Fruit fly (Drosophila melanogaster) whole organism, embryonic: Measurements from ENCODE around the gene CG6163.

ENCODE experiments used
- Bteb2 ChIP-seq: fragments of 200-800 bp; sonication (Bioruptor generic); optimal IDR thresholded peaks from 2 replicates; lab custom pipeline; 2016; ENCODE audit warnings: missing biosample characterization, missing genetic modification characterization
- CG11398 ChIP-seq: fragments of 200-800 bp; sonication (Bioruptor generic); optimal IDR thresholded peaks from 2 replicates; lab custom pipeline; 2016; ENCODE audit warnings: missing biosample characterization, missing genetic modification characterization
- CG1233 ChIP-seq: fragments of 200-800 bp; sonication (Bioruptor generic); optimal IDR thresholded peaks from 4 replicates; lab custom pipeline; 2018; ENCODE audit warnings: missing biosample characterization, mild to moderate bottlenecking, missing genetic modification characterization
- CG13296 ChIP-seq: fragments of 200-800 bp; sonication (Bioruptor generic); optimal IDR thresholded peaks from 3 replicates; lab custom pipeline; 2018; ENCODE audit warnings: missing biosample characterization, mild to moderate bottlenecking, missing genetic modification characterization
- CG14441 ChIP-seq: fragments of 200-800 bp; sonication (Bioruptor generic); IDR thresholded peaks from 2 replicates; pipeline ENCODE4 v1.3.6; 2022; ENCODE audit warnings: missing biosample characterization, missing genetic modification characterization
- CG17568 ChIP-seq: fragments of 200-800 bp; sonication (Bioruptor generic); optimal IDR thresholded peaks from 2 replicates; lab custom pipeline; 2018; ENCODE audit warnings: missing biosample characterization, mild to moderate bottlenecking, missing genetic modification characterization, moderate library complexity
- CG18011 ChIP-seq: fragments of 200-800 bp; sonication (Bioruptor generic); optimal IDR thresholded peaks from 2 replicates; lab custom pipeline; 2017; ENCODE audit warnings: missing biosample characterization, missing genetic modification characterization, mild to moderate bottlenecking, moderate library complexity, missing genotype
- CG18599 ChIP-seq: fragments of 200-800 bp; sonication (Bioruptor generic); optimal IDR thresholded peaks from 3 replicates; lab custom pipeline; 2017; ENCODE audit warnings: missing biosample characterization, missing genetic modification characterization, mild to moderate bottlenecking, moderate library complexity, missing genetic modification reagents
- CG18764 ChIP-seq: fragments of 200-800 bp; sonication (Bioruptor generic); optimal IDR thresholded peaks from 3 replicates; lab custom pipeline; 2016; ENCODE audit warnings: missing biosample characterization, missing genetic modification characterization
- CG3847 ChIP-seq: fragments of 200-800 bp; sonication (Bioruptor generic); IDR thresholded peaks from 2 replicates; pipeline ENCODE4 v1.3.6; 2022; ENCODE audit warnings: missing biosample characterization, missing genetic modification characterization
- CG4820 ChIP-seq: fragments of 200-800 bp; sonication (Bioruptor generic); optimal IDR thresholded peaks from 3 replicates; lab custom pipeline; 2016; ENCODE audit warnings: missing biosample characterization, missing genetic modification characterization
- CG6791 ChIP-seq: fragments of 200-800 bp; sonication (Bioruptor generic); IDR thresholded peaks from 3 replicates; pipeline ENCODE4 v1.3.6; 2022; ENCODE audit warnings: missing biosample characterization, missing genetic modification characterization; ENCODE audit not compliant: partially characterized antibody
- CG6813 ChIP-seq: fragments of 200-800 bp; sonication (Bioruptor generic); optimal IDR thresholded peaks from 2 replicates; lab custom pipeline; 2017; ENCODE audit warnings: missing biosample characterization, missing genetic modification characterization, mild to moderate bottlenecking, moderate library complexity, missing genetic modification reagents
- CG9876 ChIP-seq: fragments of 200-800 bp; sonication (Bioruptor generic); optimal IDR thresholded peaks from 2 replicates; lab custom pipeline; 2016; ENCODE audit warnings: missing biosample characterization, missing genetic modification characterization
- CHES-1-like ChIP-seq: fragments of 200-800 bp; sonication (Bioruptor generic); optimal IDR thresholded peaks from 2 replicates; lab custom pipeline; 2016; ENCODE audit warnings: missing biosample characterization, missing genetic modification characterization
- CTCF ChIP-seq: fragments of 200-800 bp; sonication (Bioruptor generic); optimal IDR thresholded peaks from 2 replicates; lab custom pipeline; 2017; ENCODE audit warnings: missing biosample characterization, mild to moderate bottlenecking, missing genetic modification characterization, moderate library complexity
- Camta ChIP-seq: fragments of 200-800 bp; sonication (Bioruptor generic); optimal IDR thresholded peaks from 2 replicates; lab custom pipeline; 2016; ENCODE audit warnings: missing biosample characterization, missing genetic modification characterization
- Deaf1 ChIP-seq: fragments of 200-800 bp; optimal IDR thresholded peaks from 3 replicates; lab custom pipeline; 2019; ENCODE audit warnings: missing biosample characterization, mild to moderate bottlenecking, missing genetic modification characterization, moderate library complexity
- Drgx ChIP-seq: fragments of 200-800 bp; sonication (Bioruptor generic); IDR thresholded peaks from 2 replicates; pipeline ENCODE4 v1.3.6; 2022; ENCODE audit warnings: missing biosample characterization, missing genetic modification characterization
- Fer3 ChIP-seq: fragments of 200-800 bp; sonication (Bioruptor generic); optimal IDR thresholded peaks from 2 replicates; lab custom pipeline; 2018; ENCODE audit warnings: missing biosample characterization, mild to moderate bottlenecking, missing genetic modification characterization, moderate library complexity
- Gsc ChIP-seq: fragments of 200-800 bp; sonication (Bioruptor generic); IDR thresholded peaks from 2 replicates; pipeline ENCODE4 v1.3.6; 2022; ENCODE audit warnings: missing biosample characterization, missing genetic modification characterization
- H2.0 ChIP-seq: fragments of 200-800 bp; sonication (Bioruptor generic); IDR thresholded peaks from 2 replicates; pipeline ENCODE4 v1.3.6; 2022; ENCODE audit warnings: missing biosample characterization, missing genetic modification characterization
- Nf-YB ChIP-seq: fragments of 200-800 bp; sonication (Bioruptor generic); optimal IDR thresholded peaks from 3 replicates; lab custom pipeline; 2019; ENCODE audit warnings: missing biosample characterization, mild to moderate bottlenecking, missing genetic modification characterization, moderate library complexity
- Oaz ChIP-seq: fragments of 200-800 bp; sonication (Bioruptor generic); IDR thresholded peaks from 2 replicates; pipeline ENCODE4 v1.3.6; 2022; ENCODE audit warnings: missing biosample characterization, missing genetic modification characterization
- Xbp1 ChIP-seq: fragments of 200-800 bp; sonication (Bioruptor generic); optimal IDR thresholded peaks from 3 replicates; lab custom pipeline; 2016; ENCODE audit warnings: missing biosample characterization, mild to moderate bottlenecking, missing genetic modification characterization
- bsh ChIP-seq, 2 experiments: fragments of 200-800 bp; sonication (Bioruptor generic); optimal IDR thresholded peaks; 2 replicates each; lab custom pipeline; 2017 to 2018; ENCODE audit warnings: mild to moderate bottlenecking in 2 of 2, missing biosample characterization in 2 of 2, missing genetic modification characterization in 2 of 2, moderate library complexity in 1 of 2
- cad ChIP-seq: fragments of >200 bp; optimal IDR thresholded peaks from 2 replicates; lab custom pipeline; 2017; ENCODE audit warnings: missing biosample characterization, missing genetic modification characterization
- crc ChIP-seq: fragments of 200-800 bp; sonication (Bioruptor generic); optimal IDR thresholded peaks from 2 replicates; lab custom pipeline; 2016; ENCODE audit warnings: missing biosample characterization, missing genetic modification characterization
- crp ChIP-seq, 2 experiments: fragments of 200-800 bp; sonication (Bioruptor generic); optimal IDR thresholded peaks; 2 replicates in 1 of 2; 3 replicates in 1 of 2; lab custom pipeline; 2017; ENCODE audit warnings: missing biosample characterization in 2 of 2, missing genetic modification characterization in 2 of 2, mild to moderate bottlenecking in 1 of 2, moderate library complexity in 1 of 2
- fd96Cb ChIP-seq: fragments of 200-800 bp; sonication (Bioruptor generic); optimal IDR thresholded peaks from 2 replicates; lab custom pipeline; 2018; ENCODE audit warnings: missing biosample characterization, mild to moderate bottlenecking, missing genetic modification characterization, moderate library complexity
- gsb ChIP-seq: fragments of 200-800 bp; sonication (Bioruptor generic); IDR thresholded peaks from 2 replicates; pipeline ENCODE4 v1.3.6; 2022; ENCODE audit warnings: missing biosample characterization, missing genetic modification characterization
- gsb-n ChIP-seq: fragments of 200-800 bp; sonication (Bioruptor generic); optimal IDR thresholded peaks from 3 replicates; lab custom pipeline; 2018; ENCODE audit warnings: missing biosample characterization, mild to moderate bottlenecking, missing genetic modification characterization
- her ChIP-seq: fragments of 200-800 bp; sonication (Bioruptor generic); optimal IDR thresholded peaks from 2 replicates; lab custom pipeline; 2016; ENCODE audit warnings: missing biosample characterization, missing genetic modification characterization
- ind ChIP-seq: fragments of 200-800 bp; sonication (Bioruptor generic); optimal IDR thresholded peaks from 3 replicates; lab custom pipeline; 2016; ENCODE audit warnings: missing biosample characterization, missing genetic modification characterization
- kni ChIP-seq: fragments of 200-800 bp; sonication (Bioruptor generic); optimal IDR thresholded peaks from 3 replicates; lab custom pipeline; 2017; ENCODE audit warnings: mild to moderate bottlenecking, missing biosample characterization, missing genetic modification reagents, missing genetic modification characterization
- nom ChIP-seq: fragments of 200-800 bp; sonication (Bioruptor generic); optimal IDR thresholded peaks from 2 replicates; lab custom pipeline; 2017; ENCODE audit warnings: missing biosample characterization, missing genetic modification characterization, mild to moderate bottlenecking, moderate library complexity, missing genetic modification reagents
- p53 ChIP-seq: fragments of 200-800 bp; sonication (Bioruptor generic); optimal IDR thresholded peaks from 2 replicates; lab custom pipeline; 2016; ENCODE audit warnings: missing biosample characterization, missing genetic modification characterization
- pho ChIP-seq: fragments of 200-800 bp; sonication (Bioruptor generic); optimal IDR thresholded peaks from 2 replicates; lab custom pipeline; 2016; ENCODE audit warnings: missing biosample characterization, missing genetic modification characterization
- phol ChIP-seq: fragments of 200-800 bp; sonication (Bioruptor generic); optimal IDR thresholded peaks from 3 replicates; lab custom pipeline; 2018; ENCODE audit warnings: missing biosample characterization, mild to moderate bottlenecking, missing genetic modification characterization, moderate library complexity
- prd ChIP-seq, 3 experiments: fragments of >200 bp in 2 of 3; fragments of 200-800 bp in 1 of 3; sonication (Bioruptor generic) in 1 of 3; optimal IDR thresholded peaks in 2 of 3; IDR thresholded peaks in 1 of 3; 2 replicates in 2 of 3; 3 replicates in 1 of 3; pipeline versions ENCODE4 v1.3.6 to Lab custom; 2017 to 2022; ENCODE audit warnings: missing biosample characterization in 1 of 3, missing genetic modification characterization in 1 of 3
- ro ChIP-seq: fragments of 200-800 bp; sonication (Bioruptor generic); IDR thresholded peaks from 2 replicates; pipeline ENCODE4 v1.3.6; 2022; ENCODE audit warnings: missing biosample characterization, missing genetic modification characterization
- salm ChIP-seq: fragments of 200-800 bp; sonication (Bioruptor generic); optimal IDR thresholded peaks from 2 replicates; lab custom pipeline; 2018; ENCODE audit warnings: missing biosample characterization, mild to moderate bottlenecking, missing genetic modification characterization
- sqz ChIP-seq: fragments of 200-800 bp; sonication (Bioruptor generic); optimal IDR thresholded peaks from 3 replicates; lab custom pipeline; 2018; ENCODE audit warnings: missing biosample characterization, mild to moderate bottlenecking, missing genetic modification characterization
- stwl ChIP-seq: fragments of 200-800 bp; sonication (Bioruptor generic); optimal IDR thresholded peaks from 3 replicates; lab custom pipeline; 2018; ENCODE audit warnings: missing biosample characterization, mild to moderate bottlenecking, missing genetic modification characterization, moderate library complexity
- sug ChIP-seq: fragments of 200-800 bp; optimal IDR thresholded peaks from 2 replicates; lab custom pipeline; 2019; ENCODE audit warnings: missing biosample characterization, mild to moderate bottlenecking, missing genetic modification characterization, moderate library complexity
- tgo ChIP-seq: fragments of 200-800 bp; sonication (Bioruptor generic); IDR thresholded peaks from 3 replicates; pipeline ENCODE4 v1.3.6; 2022; ENCODE audit warnings: missing biosample characterization, missing genetic modification characterization
- tx ChIP-seq: fragments of 200-800 bp; sonication (Bioruptor generic); optimal IDR thresholded peaks from 2 replicates; lab custom pipeline; 2016; ENCODE audit warnings: missing biosample characterization, missing genetic modification characterization
- unc-4 ChIP-seq: fragments of 200-800 bp; sonication (Bioruptor generic); IDR thresholded peaks from 2 replicates; pipeline ENCODE4 v1.3.6; 2022; ENCODE audit warnings: missing biosample characterization, missing genetic modification characterization; ENCODE audit not compliant: partially characterized antibody
- z ChIP-seq: fragments of 200-800 bp; sonication (Bioruptor generic); IDR thresholded peaks from 3 replicates; pipeline ENCODE4 v1.3.6; 2022; ENCODE audit warnings: missing biosample characterization, missing genetic modification characterization

Gene CG6163

DNA sequence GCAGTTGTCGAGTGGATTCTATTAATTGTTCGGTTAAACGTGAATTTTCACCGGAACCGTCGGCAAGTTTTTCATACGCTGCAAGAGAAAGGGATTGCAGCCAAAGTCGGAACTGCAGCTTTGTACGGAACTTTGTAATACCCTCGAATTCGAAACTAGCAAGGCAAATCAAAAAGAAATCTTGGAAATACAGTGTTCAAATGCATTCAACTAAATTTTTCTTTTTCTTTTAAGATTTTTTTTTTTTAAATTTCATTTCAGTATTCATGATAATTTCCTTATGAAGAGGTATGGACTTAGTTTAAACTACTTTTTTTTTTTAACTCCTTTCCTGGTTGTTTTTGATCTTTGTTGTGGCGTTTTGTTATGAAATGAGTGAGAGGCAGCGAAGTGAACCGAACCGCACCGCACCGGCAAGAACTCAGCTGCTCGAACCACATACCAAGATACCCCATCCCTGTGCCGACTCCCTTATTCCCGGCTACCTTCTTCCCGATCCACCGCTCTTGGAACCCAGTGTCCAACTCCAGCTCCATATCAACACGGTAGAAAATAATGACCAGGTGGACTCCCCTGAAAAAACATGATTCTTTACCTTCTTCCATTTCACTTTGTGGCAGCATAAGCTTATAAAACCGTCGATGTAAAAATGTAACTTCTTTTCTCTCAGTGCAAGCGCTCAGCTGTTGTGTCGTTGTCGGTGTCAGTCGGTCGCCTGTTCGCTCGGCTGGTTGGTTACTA, 15.2 kb upstream of the CG6163 start (continued):
- TF ChIP-seq CG6813 (GFP tag; lab: Kevin White, UChicago): no peak
- TF ChIP-seq Xbp1 (GFP tag; lab: Kevin White, UChicago): peak; percentile 15
- peak; percentile 64 to 73 for TF ChIP-seq bsh (GFP tag; optimal IDR thresholded peaks at IDR 0.05; lab: Kevin White, UChicago)
- no peak for TF ChIP-seq CG6791 (GFP tag; lab: Robert Waterston, UW)
- no peak for TF ChIP-seq Camta
- no peak for TF ChIP-seq gsb (GFP tag; lab: Robert Waterston, UW)
- no peak for TF ChIP-seq Oaz (GFP tag; lab: Robert Waterston, UW)
- no peak for TF ChIP-seq z (GFP tag; lab: Robert Waterston, UW)
- no peak for TF ChIP-seq Gsc (GFP tag; lab: Robert Waterston, UW)
- TF ChIP-seq sug (tag; lab: Kevin White, UChicago): peak; percentile 11
- peak; percentile 53 for TF ChIP-seq her (GFP tag; lab: Kevin White, UChicago)
- TF ChIP-seq prd (optimal IDR thresholded peaks at IDR 0.05; lab: Kevin White, UChicago): no peak
- peak; percentile 40; the same call in 2 of the 3 replicates for TF ChIP-seq prd (GFP tag; IDR thresholded peaks at IDR 0.05; lab: Robert Waterston, UW)
- TF ChIP-seq Drgx: peak; percentile 64
- peak; percentile 21 for TF ChIP-seq CG9876 (GFP tag; lab: Kevin White, UChicago)
- TF ChIP-seq CG18599 (GFP tag; lab: Kevin White, UChicago): peak; percentile 51
- no peak for TF ChIP-seq CG14441 (GFP tag; lab: Robert Waterston, UW)
- TF ChIP-seq salm: no peak
- no peak for TF ChIP-seq stwl (tag; lab: Kevin White, UChicago)
- peak; percentile 44 for TF ChIP-seq H2.0 (GFP tag; lab: Robert Waterston, UW)
- TF ChIP-seq CG13296 (GFP tag; lab: Kevin White, UChicago): peak; percentile 15
- TF ChIP-seq crp (GFP tag; optimal IDR thresholded peaks at IDR 0.05; lab: Kevin White, UChicago): peak in 1 of 2 experiments; percentile 63
- peak; percentile 20; the same call in 1 of the 2 replicates for TF ChIP-seq ro (GFP tag; lab: Robert Waterston, UW)
- TF ChIP-seq kni (GFP tag; lab: Kevin White, UChicago): peak; percentile 84
- TF ChIP-seq CG4820 (GFP tag; lab: Kevin White, UChicago): peak; percentile 49
- TF ChIP-seq CHES-1-like (GFP tag; lab: Kevin White, UChicago): peak; percentile 18
- peak; percentile 48 for TF ChIP-seq sqz (GFP tag; lab: Kevin White, UChicago)
- peak; percentile 24 for TF ChIP-seq CG11398
- peak; percentile 5 for TF ChIP-seq Fer3 (tag; lab: Kevin White, UChicago)
- TF ChIP-seq tgo: peak; percentile 14; the same call in 1 of the 3 replicates
- TF ChIP-seq cad (GFP tag; lab: Kevin White, UChicago): no peak
- TF ChIP-seq Deaf1 (tag; lab: Kevin White, UChicago): peak; percentile 73
- TF ChIP-seq crc (GFP tag; lab: Kevin White, UChicago): no peak
- no peak for TF ChIP-seq unc-4
- peak; percentile 34 for TF ChIP-seq tx
- TF ChIP-seq phol (tag; lab: Kevin White, UChicago): peak; percentile 17
- peak; percentile 14 for TF ChIP-seq CG18764 (GFP tag; lab: Kevin White, UChicago)
- TF ChIP-seq CG3847 (GFP tag; lab: Robert Waterston, UW): 0 out of 2 replicates have a peak, but pooled peaks have one; percentile 26
- TF ChIP-seq p53: peak; percentile 29
- TF ChIP-seq CG18011: no peak
- peak; percentile 45 for TF ChIP-seq CG17568 (GFP tag; lab: Kevin White, UChicago)
- TF ChIP-seq CTCF (GFP tag; lab: Kevin White, UChicago): no peak
- no peak for TF ChIP-seq Bteb2 (GFP tag; lab: Kevin White, UChicago)
- peak; percentile 63 for TF ChIP-seq gsb-n (tag; lab: Kevin White, UChicago)
- TF ChIP-seq pho (GFP tag; lab: Kevin White, UChicago): no peak
- TF ChIP-seq Nf-YB (GFP tag; lab: Kevin White, UChicago): peak; percentile 7
- peak; percentile 47 for TF ChIP-seq fd96Cb (tag; lab: Kevin White, UChicago)
- TF ChIP-seq nom (GFP tag; lab: Kevin White, UChicago): peak; percentile 85
- TF ChIP-seq CG1233: peak; percentile 57
- peak; percentile 44 for TF ChIP-seq ind
